Fruit fly (Drosophila melanogaster) whole organism, embryonic: ENCODE results near the gene CG12024.
A peak's percentile ranks its signal among the peaks of the same experiment; 100 is the strongest.

Source experiments
- CG10543 ChIP-seq: fragments of 200-800 bp; sonication (Bioruptor generic); optimal IDR thresholded peaks from 3 replicates; lab custom pipeline; 2017; ENCODE audit warnings: missing biosample characterization, mild to moderate bottlenecking, missing genetic modification characterization, moderate library complexity
- CG12236 ChIP-seq: fragments of 200-800 bp; sonication (Bioruptor generic); optimal IDR thresholded peaks from 2 replicates; lab custom pipeline; 2016; ENCODE audit warnings: missing biosample characterization, missing genetic modification characterization
- CG13287 ChIP-seq: fragments of 200-800 bp; sonication (Bioruptor generic); IDR thresholded peaks from 2 replicates; pipeline ENCODE4 v1.3.6; 2022; ENCODE audit warnings: missing biosample characterization, missing genetic modification characterization; ENCODE audit not compliant: partially characterized antibody
- CG14050 ChIP-seq: fragments of 200-800 bp; sonication (Bioruptor generic); IDR thresholded peaks from 3 replicates; pipeline ENCODE4 v1.3.6; 2022; ENCODE audit warnings: missing biosample characterization, missing genetic modification characterization
- CG15011 ChIP-seq: fragments of 200-800 bp; sonication (Bioruptor generic); optimal IDR thresholded peaks from 3 replicates; lab custom pipeline; 2018; ENCODE audit warnings: missing biosample characterization, mild to moderate bottlenecking, missing genetic modification characterization
- CG1529 ChIP-seq: fragments of 200-800 bp; sonication (Bioruptor generic); optimal IDR thresholded peaks from 3 replicates; lab custom pipeline; 2018; ENCODE audit warnings: missing biosample characterization, missing genetic modification characterization
- CG15514 ChIP-seq: fragments of 200-800 bp; sonication (Bioruptor generic); optimal IDR thresholded peaks from 3 replicates; lab custom pipeline; 2017; ENCODE audit warnings: missing biosample characterization, missing genetic modification characterization, mild to moderate bottlenecking, moderate library complexity, missing genetic modification reagents
- CG2875 ChIP-seq: fragments of 200-800 bp; sonication (Bioruptor generic); optimal IDR thresholded peaks from 2 replicates; lab custom pipeline; 2017; ENCODE audit warnings: missing biosample characterization, mild to moderate bottlenecking, missing genetic modification characterization, missing genetic modification reagents
- CG3847 ChIP-seq: fragments of 200-800 bp; sonication (Bioruptor generic); IDR thresholded peaks from 2 replicates; pipeline ENCODE4 v1.3.6; 2022; ENCODE audit warnings: missing biosample characterization, missing genetic modification characterization
- CG4282 ChIP-seq: fragments of 200-800 bp; sonication (Bioruptor generic); optimal IDR thresholded peaks from 2 replicates; lab custom pipeline; 2016; ENCODE audit warnings: missing biosample characterization, missing genetic modification characterization
- CG4707 ChIP-seq: fragments of 200-800 bp; sonication (Bioruptor generic); optimal IDR thresholded peaks from 2 replicates; lab custom pipeline; 2018; ENCODE audit warnings: missing biosample characterization, mild to moderate bottlenecking, missing genetic modification characterization, moderate library complexity
- CG6689 ChIP-seq: fragments of 200-800 bp; sonication (Bioruptor generic); IDR thresholded peaks from 2 replicates; pipeline ENCODE4 v1.3.6; 2022; ENCODE audit warnings: missing biosample characterization, missing genetic modification characterization
- CG6765 ChIP-seq: fragments of 200-800 bp; sonication (Bioruptor generic); optimal IDR thresholded peaks from 3 replicates; lab custom pipeline; 2017; ENCODE audit warnings: missing biosample characterization, mild to moderate bottlenecking, missing genetic modification characterization
- CG6813 ChIP-seq: fragments of 200-800 bp; sonication (Bioruptor generic); optimal IDR thresholded peaks from 2 replicates; lab custom pipeline; 2017; ENCODE audit warnings: missing biosample characterization, missing genetic modification characterization, mild to moderate bottlenecking, moderate library complexity, missing genetic modification reagents
- CG7556 ChIP-seq: fragments of 200-800 bp; sonication (Bioruptor generic); optimal IDR thresholded peaks from 2 replicates; lab custom pipeline; 2017; ENCODE audit warnings: missing biosample characterization, mild to moderate bottlenecking, missing genetic modification characterization
- CG7987 ChIP-seq: fragments of 200-800 bp; sonication (Bioruptor generic); optimal IDR thresholded peaks from 2 replicates; lab custom pipeline; 2018; ENCODE audit warnings: missing biosample characterization, mild to moderate bottlenecking, missing genetic modification characterization, moderate library complexity
- CG8478 ChIP-seq: fragments of >200 bp; optimal IDR thresholded peaks from 2 replicates; lab custom pipeline; 2018
- CG9609 ChIP-seq: fragments of 200-800 bp; sonication (Bioruptor generic); optimal IDR thresholded peaks from 3 replicates; lab custom pipeline; 2016; ENCODE audit warnings: missing biosample characterization, missing genetic modification characterization
- Dip3 ChIP-seq: fragments of 200-800 bp; sonication (Bioruptor generic); optimal IDR thresholded peaks from 3 replicates; lab custom pipeline; 2016; ENCODE audit warnings: missing biosample characterization, missing genetic modification characterization
- Dref ChIP-seq: fragments of 200-800 bp; sonication (Bioruptor generic); IDR thresholded peaks from 2 replicates; pipeline ENCODE4 v1.3.6; 2022; ENCODE audit warnings: missing biosample characterization, missing genetic modification characterization
- E2f1 ChIP-seq: fragments of 200-800 bp; sonication (Bioruptor generic); IDR thresholded peaks from 2 replicates; pipeline ENCODE4 v1.3.6; 2022; ENCODE audit warnings: missing biosample characterization, missing genetic modification characterization
- H15 ChIP-seq: fragments of 200-800 bp; sonication (Bioruptor generic); IDR thresholded peaks from 3 replicates; pipeline ENCODE4 v1.3.6; 2022; ENCODE audit warnings: missing biosample characterization, missing genetic modification characterization
- Hand ChIP-seq: fragments of 200-800 bp; sonication (Bioruptor generic); optimal IDR thresholded peaks from 2 replicates; lab custom pipeline; 2017; ENCODE audit warnings: mild to moderate bottlenecking, missing biosample characterization, missing genetic modification reagents, missing genetic modification characterization
- HmgZ ChIP-seq: fragments of 200-800 bp; sonication (Bioruptor generic); optimal IDR thresholded peaks from 2 replicates; lab custom pipeline; 2018; ENCODE audit warnings: missing biosample characterization, mild to moderate bottlenecking, missing genetic modification characterization
- Hsf ChIP-seq: fragments of 200-800 bp; sonication (Bioruptor generic); optimal IDR thresholded peaks from 3 replicates; lab custom pipeline; 2016; ENCODE audit warnings: missing biosample characterization, missing genetic modification characterization
- MBD-R2 ChIP-seq: fragments of 200-800 bp; sonication (Bioruptor generic); IDR thresholded peaks from 2 replicates; pipeline ENCODE4 v1.3.6; 2022; ENCODE audit warnings: missing biosample characterization, missing genetic modification characterization
- Nf-YA ChIP-seq: fragments of 200-800 bp; sonication (Bioruptor generic); IDR thresholded peaks from 2 replicates; pipeline ENCODE4 v1.3.6; 2022; ENCODE audit warnings: missing biosample characterization, missing genetic modification characterization
- Nf-YB ChIP-seq: fragments of 200-800 bp; sonication (Bioruptor generic); optimal IDR thresholded peaks from 3 replicates; lab custom pipeline; 2019; ENCODE audit warnings: missing biosample characterization, mild to moderate bottlenecking, missing genetic modification characterization, moderate library complexity
- Oaz ChIP-seq: fragments of 200-800 bp; sonication (Bioruptor generic); IDR thresholded peaks from 2 replicates; pipeline ENCODE4 v1.3.6; 2022; ENCODE audit warnings: missing biosample characterization, missing genetic modification characterization
- Oli ChIP-seq: fragments of 200-800 bp; sonication (Bioruptor generic); optimal IDR thresholded peaks from 2 replicates; lab custom pipeline; 2018; ENCODE audit warnings: missing biosample characterization, mild to moderate bottlenecking, missing genetic modification characterization, moderate library complexity
- Rx ChIP-seq: fragments of 200-800 bp; sonication (Bioruptor generic); IDR thresholded peaks from 2 replicates; pipeline ENCODE4 v1.3.6; 2022; ENCODE audit warnings: missing biosample characterization, missing genetic modification characterization
- Spps ChIP-seq: fragments of 200-800 bp; sonication (Bioruptor generic); optimal IDR thresholded peaks from 2 replicates; lab custom pipeline; 2018; ENCODE audit warnings: missing biosample characterization, mild to moderate bottlenecking, missing genetic modification characterization
- TFAM ChIP-seq: fragments of 200-800 bp; sonication (Bioruptor generic); optimal IDR thresholded peaks from 2 replicates; lab custom pipeline; 2017; ENCODE audit warnings: missing biosample characterization, missing genetic modification characterization, inconsistent platforms
- Taf1 ChIP-seq: fragments of 200-800 bp; sonication (Bioruptor generic); IDR thresholded peaks from 2 replicates; pipeline ENCODE4 v1.3.6; 2022; ENCODE audit warnings: missing biosample characterization, missing genetic modification characterization
- bbx ChIP-seq: fragments of 200-800 bp; sonication (Bioruptor generic); IDR thresholded peaks from 2 replicates; pipeline ENCODE4 v1.3.6; 2022; ENCODE audit warnings: missing biosample characterization, missing genetic modification characterization; ENCODE audit not compliant: partially characterized antibody
- btn ChIP-seq: fragments of 200-800 bp; sonication (Bioruptor generic); optimal IDR thresholded peaks from 2 replicates; lab custom pipeline; 2016; ENCODE audit warnings: missing biosample characterization, missing genetic modification characterization
- danr ChIP-seq: fragments of 200-800 bp; sonication (Bioruptor generic); IDR thresholded peaks from 2 replicates; pipeline ENCODE4 v1.3.6; 2022; ENCODE audit warnings: missing biosample characterization, missing genetic modification characterization
- dysf ChIP-seq: fragments of 200-800 bp; sonication (Bioruptor generic); IDR thresholded peaks from 3 replicates; pipeline ENCODE4 v1.3.6; 2022; ENCODE audit warnings: missing biosample characterization, missing genetic modification characterization
- esg ChIP-seq: fragments of 200-800 bp; sonication (Bioruptor generic); conservative IDR thresholded peaks from 2 replicates; pipeline ENCODE4 v1.3.6; 2022; ENCODE audit warnings: missing biosample characterization, missing genetic modification characterization
- fru ChIP-seq: fragments of >200 bp; optimal IDR thresholded peaks from 2 replicates; lab custom pipeline; 2017
- gce ChIP-seq: fragments of 200-800 bp; sonication (Bioruptor generic); IDR thresholded peaks from 3 replicates; pipeline ENCODE4 v1.3.6; 2022; ENCODE audit warnings: missing biosample characterization, missing genetic modification characterization
- gcm2 ChIP-seq: fragments of 200-800 bp; sonication (Bioruptor generic); optimal IDR thresholded peaks from 2 replicates; lab custom pipeline; 2016; ENCODE audit warnings: missing biosample characterization, missing genetic modification characterization
- oc ChIP-seq: fragments of 200-800 bp; sonication (Bioruptor generic); optimal IDR thresholded peaks from 2 replicates; lab custom pipeline; 2018; ENCODE audit warnings: missing biosample characterization, mild to moderate bottlenecking, missing genetic modification characterization, moderate library complexity
- pan ChIP-seq, 4 experiments: fragments of >200 bp in 3 of 4; fragments of 200-800 bp in 1 of 4; sonication (Bioruptor generic) in 1 of 4; optimal IDR thresholded peaks in 3 of 4; IDR thresholded peaks in 1 of 4; 2 replicates each; pipeline versions ENCODE4 v1.3.6 to Lab custom; 2017 to 2022; ENCODE audit warnings: missing biosample characterization in 2 of 4, missing genetic modification characterization in 2 of 4, mixed read lengths in 1 of 4
- pb ChIP-seq: fragments of 200-800 bp; sonication (Bioruptor generic); optimal IDR thresholded peaks from 3 replicates; lab custom pipeline; 2016; ENCODE audit warnings: missing biosample characterization, missing genetic modification characterization
- repo ChIP-seq: fragments of 200-800 bp; sonication (Bioruptor generic); optimal IDR thresholded peaks from 2 replicates; lab custom pipeline; 2016; ENCODE audit warnings: missing biosample characterization, missing genetic modification characterization
- sc ChIP-seq, 3 experiments: fragments of >200 bp in 2 of 3; fragments of 200-800 bp in 1 of 3; sonication (Bioruptor generic) in 1 of 3; optimal IDR thresholded peaks; 2 replicates in 2 of 3; 3 replicates in 1 of 3; lab custom pipeline; 2017; ENCODE audit warnings: mild to moderate bottlenecking in 1 of 3, missing biosample characterization in 1 of 3, missing genetic modification characterization in 1 of 3, missing genetic modification reagents in 1 of 3
- sd ChIP-seq: fragments of 200-800 bp; sonication (Bioruptor generic); optimal IDR thresholded peaks from 3 replicates; lab custom pipeline; 2018; ENCODE audit warnings: missing biosample characterization, mild to moderate bottlenecking, missing genetic modification characterization, moderate library complexity
- tgo ChIP-seq: fragments of 200-800 bp; sonication (Bioruptor generic); IDR thresholded peaks from 3 replicates; pipeline ENCODE4 v1.3.6; 2022; ENCODE audit warnings: missing biosample characterization, missing genetic modification characterization
- yki ChIP-seq: fragments of >200 bp; optimal IDR thresholded peaks from 3 replicates; lab custom pipeline; 2018
- z ChIP-seq: fragments of 200-800 bp; sonication (Bioruptor generic); IDR thresholded peaks from 3 replicates; pipeline ENCODE4 v1.3.6; 2022; ENCODE audit warnings: missing biosample characterization, missing genetic modification characterization

CG12024 gene

DNA sequence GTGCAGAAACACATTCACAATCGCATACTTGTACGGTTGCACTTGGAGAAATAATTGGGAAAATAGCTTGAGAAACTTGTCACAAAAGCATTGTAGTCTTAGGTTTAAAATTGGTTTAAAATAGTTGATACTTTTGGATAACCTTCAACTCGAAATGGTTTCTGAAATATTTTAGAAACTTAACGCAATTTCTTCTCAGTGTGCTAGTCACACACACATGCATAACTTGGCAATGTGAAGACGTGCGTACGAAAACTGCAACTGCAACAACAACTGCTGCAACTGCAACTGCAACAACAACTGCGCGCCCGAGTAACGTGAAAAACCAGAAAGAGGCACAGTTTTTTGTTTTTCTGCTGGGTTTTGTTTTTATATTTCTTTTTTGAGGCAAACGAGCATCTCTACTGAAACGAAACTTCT, 29.2 kb downstream of the CG12024 start (continued):
- TF ChIP-seq Nf-YA (GFP tag; lab: Robert Waterston, UW) (peak; percentile 76), Dip3 (peak; percentile 32), CG15011 (peak; percentile 40), fru (lab: Kevin White, UChicago) (no peak), CG1529 (GFP tag; lab: Kevin White, UChicago) (peak; percentile 81), sd (tag; lab: Kevin White, UChicago) (no peak), Oli (tag; lab: Kevin White, UChicago) (peak; percentile 88), esg (GFP tag; lab: Robert Waterston, UW) (peak; percentile 82), pan (optimal IDR thresholded peaks at IDR 0.05; lab: Kevin White, UChicago) (no peak), pan (GFP tag; optimal IDR thresholded peaks at IDR 0.05 in 1 of 2, IDR thresholded peaks at IDR 0.05 in 1 of 2) (peak in 1 of 2 experiments; percentile 82), Taf1 (GFP tag; lab: Robert Waterston, UW) (no peak), pb (GFP tag; lab: Kevin White, UChicago) (peak; percentile 65), MBD-R2 (GFP tag; lab: Robert Waterston, UW) (no peak), tgo (GFP tag; lab: Robert Waterston, UW) (peak; percentile 78), CG3847 (peak; percentile 61), Rx (peak; percentile 83), CG15514 (GFP tag; lab: Kevin White, UChicago) (no peak), CG2875 (peak; percentile 81), Hand (GFP tag; lab: Kevin White, UChicago) (no peak), CG6765 (GFP tag; lab: Kevin White, UChicago) (no peak), Nf-YB (GFP tag; lab: Kevin White, UChicago) (peak; percentile 52), HmgZ (tag; lab: Kevin White, UChicago) (peak; percentile 39), z (GFP tag; lab: Robert Waterston, UW) (no peak), CG13287 (GFP tag; lab: Robert Waterston, UW) (no peak), CG7987 (GFP tag; lab: Kevin White, UChicago) (no peak), gce (peak; percentile 75; the same call in 2 of the 3 replicates), CG9609 (GFP tag; lab: Kevin White, UChicago) (peak; percentile 79), btn (GFP tag; lab: Kevin White, UChicago) (peak; percentile 89), Hsf (GFP tag; lab: Kevin White, UChicago) (peak; percentile 87), CG8478 (lab: Kevin White, UChicago) (no peak), CG6689 (peak; percentile 84), CG7556 (GFP tag; lab: Kevin White, UChicago) (peak; percentile 66), CG4282 (peak; percentile 67), Spps (tag; lab: Kevin White, UChicago) (peak; percentile 56), H15 (peak; percentile 80), CG4707 (GFP tag; lab: Kevin White, UChicago) (peak; percentile 72), dysf (GFP tag; lab: Robert Waterston, UW) (peak; percentile 78), gcm2 (GFP tag; lab: Kevin White, UChicago) (peak; percentile 54), CG12236 (GFP tag; lab: Kevin White, UChicago) (peak; percentile 75), yki (lab: Kevin White, UChicago) (no peak), CG6813 (GFP tag; lab: Kevin White, UChicago) (peak; percentile 77), oc (tag; lab: Kevin White, UChicago) (peak; percentile 77), repo (GFP tag; lab: Kevin White, UChicago) (peak; percentile 78), E2f1 (GFP tag; lab: Robert Waterston, UW) (peak; percentile 57; the same call in 1 of the 2 replicates), bbx (no peak), CG14050 (GFP tag; lab: Robert Waterston, UW) (peak; percentile 74), sc (optimal IDR thresholded peaks at IDR 0.05; lab: Kevin White, UChicago) (no peak), sc (GFP tag; optimal IDR thresholded peaks at IDR 0.05; lab: Kevin White, UChicago) (peak; percentile 78), Dref (GFP tag; lab: Robert Waterston, UW) (no peak), TFAM (GFP tag; lab: Kevin White, UChicago) (peak; percentile 62), danr (GFP tag; lab: Robert Waterston, UW) (peak; percentile 73), Oaz (GFP tag; lab: Robert Waterston, UW) (peak; percentile 68), CG10543 (no peak)
